Fruit fly (Drosophila melanogaster) S2 (cell line): ENCODE results near the gene Lcp65Ab2.
"Not testable (repeated sequence)": the region's sequence is repeated elsewhere in the genome, so short reads cannot be mapped to it uniquely, and the experiment has no call there.

Experiments used
- CG8478 ChIP-seq: fragments of >200 bp; optimal IDR thresholded peaks from 2 replicates; lab custom pipeline; 2018
- CTCF ChIP-seq, 2 experiments: fragments of >200 bp; optimal IDR thresholded peaks; 2 replicates each; lab custom pipeline; 2018

Lcp65Ab2 gene

DNA sequence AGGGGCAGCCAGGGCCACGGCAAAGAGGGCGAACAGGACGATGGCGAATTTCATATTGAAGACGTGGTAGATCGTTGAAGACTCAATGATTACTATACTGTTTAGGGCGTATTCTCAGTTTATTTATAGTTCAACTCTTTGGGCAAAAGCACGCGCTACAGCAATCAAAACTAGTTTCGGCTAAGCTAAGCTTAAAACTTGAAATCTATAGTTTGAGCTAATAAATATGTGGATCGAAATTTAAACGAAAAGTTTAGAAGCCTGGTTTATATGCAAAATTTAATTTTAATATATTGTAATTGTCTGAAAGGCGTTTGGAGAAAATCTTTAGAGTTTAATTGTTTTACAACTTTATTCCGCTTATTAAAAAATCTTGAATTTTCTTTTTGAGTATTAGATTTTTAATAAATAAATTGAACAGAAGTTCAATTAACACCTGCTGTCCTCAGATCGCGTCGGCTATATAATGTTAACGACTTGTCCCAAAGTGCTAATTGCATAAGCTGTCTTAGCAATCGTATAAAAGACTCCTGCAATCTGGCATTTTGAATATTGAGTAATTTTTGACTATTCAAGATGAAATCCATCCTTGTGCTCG is 4.4 kb downstream of the Lcp65Ab2 start, which contains the start of the genes Cpr65Ax2 and Lcp65Aa:
Cpr65Ax2 (minus strand) TSS at position 101 of the 598 bp plus-strand sequence.
Lcp65Aa (plus strand) TSS at position 548 of the 598 bp plus-strand sequence.
- not testable (repeated sequence) for TF ChIP-seq CTCF (optimal IDR thresholded peaks at IDR 0.05; lab: Kevin White, UChicago); CG8478 (lab: Kevin White, UChicago)

DNA sequence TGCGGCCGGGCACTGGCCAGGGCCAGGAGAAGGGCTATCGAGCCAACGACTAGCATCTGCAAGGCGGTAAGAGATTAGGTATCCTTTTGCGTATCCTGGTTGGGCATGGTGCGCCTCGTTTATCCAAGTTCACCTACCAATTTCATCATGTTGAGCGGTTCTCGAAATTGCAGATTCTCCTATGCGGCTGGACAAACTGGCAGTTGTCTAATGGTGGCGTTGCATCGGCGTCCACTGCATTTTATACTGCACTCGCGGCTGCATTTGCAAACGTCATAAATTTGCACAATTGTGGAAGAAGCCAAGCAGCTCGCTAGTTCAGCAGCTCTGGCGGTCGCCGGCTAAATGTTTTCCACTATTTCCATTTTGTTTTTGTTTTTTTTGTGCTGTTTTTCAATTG is 6.1 kb downstream of the Lcp65Ab2 start, which contains the start of gene Acp65Aa:
Acp65Aa (minus strand) TSS at position 215 of the 400 bp plus-strand sequence.
- TF ChIP-seq CTCF (optimal IDR thresholded peaks at IDR 0.05; lab: Kevin White, UChicago), result no peak
- no peak for TF ChIP-seq CG8478 (lab: Kevin White, UChicago)

DNA sequence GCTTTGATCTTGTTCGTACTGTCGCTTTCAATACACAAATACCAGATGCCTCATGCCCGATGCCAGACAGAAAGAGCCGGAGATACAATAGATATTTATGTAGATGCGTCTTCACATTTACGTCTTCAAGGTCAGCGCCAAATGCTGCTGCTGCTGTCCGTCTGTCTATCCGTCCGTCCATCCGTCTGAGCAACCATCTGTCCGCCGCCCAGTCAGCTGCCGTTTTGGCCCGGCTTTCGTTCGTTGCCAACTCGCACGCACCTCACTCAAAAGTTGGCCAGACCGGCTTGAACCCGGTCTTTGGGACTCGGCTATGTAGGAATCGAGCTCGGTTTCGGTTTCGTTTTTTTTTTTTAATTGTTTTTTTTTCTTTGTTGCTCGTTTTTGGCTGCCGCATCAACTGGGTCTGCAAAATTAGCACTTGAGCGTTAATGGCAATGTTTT is 8.5 kb downstream of the Lcp65Ab2 start:
- TF ChIP-seq CTCF (optimal IDR thresholded peaks at IDR 0.05; lab: Kevin White, UChicago) (no peak), CG8478 (lab: Kevin White, UChicago) (no peak)

DNA sequence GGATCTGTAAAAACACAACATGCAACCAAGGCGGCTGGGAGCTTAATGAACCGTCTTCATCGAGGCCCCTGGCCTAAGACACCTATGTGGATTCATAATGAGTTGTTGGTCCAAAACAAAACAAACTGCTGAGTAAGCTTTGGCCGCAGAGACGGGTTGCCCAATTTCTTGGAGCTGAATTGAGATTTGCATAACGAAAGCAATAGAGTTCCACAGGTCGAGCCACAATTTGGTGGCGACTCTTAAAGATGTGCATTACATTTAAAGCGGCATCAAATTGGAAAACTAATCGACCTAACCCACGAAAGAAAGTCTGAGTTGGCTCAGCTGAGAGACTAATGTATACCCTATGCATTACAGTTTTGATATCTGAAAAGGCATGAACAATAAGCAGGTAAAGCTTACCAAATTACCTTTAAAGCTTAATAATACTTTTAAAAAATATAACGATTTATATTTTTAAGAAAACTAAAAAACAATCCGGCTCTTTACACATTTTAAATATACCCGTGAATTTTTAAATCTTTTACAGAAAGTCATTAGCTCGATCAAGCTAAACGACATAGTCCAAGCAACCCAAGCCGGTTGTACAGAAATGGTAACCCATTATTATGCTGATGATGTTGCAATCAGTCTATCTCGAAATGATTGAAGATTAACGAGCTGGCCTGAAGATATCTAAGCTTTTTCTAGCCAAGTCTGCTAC is 11.0 kb downstream of the Lcp65Ab2 start, which contains the start of gene CG13297:
CG13297 (minus strand) TSS at position 51 of the 706 bp plus-strand sequence.
- TF ChIP-seq CTCF (optimal IDR thresholded peaks at IDR 0.05; lab: Kevin White, UChicago) (no peak), CG8478 (lab: Kevin White, UChicago) (no peak)

DNA sequence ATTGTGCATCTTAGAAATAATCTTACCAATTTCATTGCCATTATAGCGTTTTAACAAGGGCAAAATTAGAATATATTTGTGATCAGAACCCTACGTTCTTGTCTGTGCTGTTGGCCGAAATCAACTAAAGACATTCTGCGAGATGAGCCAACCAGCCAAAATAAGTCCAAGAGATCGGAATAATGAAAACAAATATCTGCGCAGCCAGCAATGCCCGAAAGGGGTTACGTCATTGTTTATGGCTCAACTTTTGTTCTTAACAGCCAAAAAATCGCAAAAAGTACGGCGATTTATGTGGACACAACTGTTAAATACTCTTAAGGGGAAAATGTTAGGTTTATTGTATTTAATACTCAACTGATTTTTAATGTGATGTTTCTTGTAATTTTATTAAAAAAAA is 12.1 kb downstream of the Lcp65Ab2 start, which contains the start of gene Cpr65Ay:
Cpr65Ay (minus strand) TSS at position 101 of the 400 bp plus-strand sequence.
- TF ChIP-seq CTCF (optimal IDR thresholded peaks at IDR 0.05; lab: Kevin White, UChicago) (no peak), CG8478 (lab: Kevin White, UChicago) (no peak)

DNA sequence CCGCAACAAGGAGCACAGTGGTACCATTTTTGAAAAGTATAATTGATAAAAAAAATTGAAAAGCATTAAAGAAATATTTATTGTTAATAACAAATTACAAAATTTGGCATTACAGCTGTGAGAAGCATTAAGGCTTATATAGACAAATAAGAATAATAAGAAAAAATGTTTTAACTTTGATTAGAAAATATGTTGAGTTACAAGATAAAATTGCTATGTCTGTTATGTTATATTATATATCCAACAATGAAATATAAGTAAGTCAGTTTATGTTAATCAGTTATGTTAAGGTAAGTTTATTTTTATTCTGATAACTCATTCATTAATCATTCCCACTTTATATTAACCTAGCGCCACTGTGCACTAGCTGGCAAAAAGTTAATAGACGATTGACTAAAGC is 13.4 kb downstream of the Lcp65Ab2 start:
- TF ChIP-seq CTCF (optimal IDR thresholded peaks at IDR 0.05; lab: Kevin White, UChicago) (no peak), CG8478 (lab: Kevin White, UChicago) (no peak)

DNA sequence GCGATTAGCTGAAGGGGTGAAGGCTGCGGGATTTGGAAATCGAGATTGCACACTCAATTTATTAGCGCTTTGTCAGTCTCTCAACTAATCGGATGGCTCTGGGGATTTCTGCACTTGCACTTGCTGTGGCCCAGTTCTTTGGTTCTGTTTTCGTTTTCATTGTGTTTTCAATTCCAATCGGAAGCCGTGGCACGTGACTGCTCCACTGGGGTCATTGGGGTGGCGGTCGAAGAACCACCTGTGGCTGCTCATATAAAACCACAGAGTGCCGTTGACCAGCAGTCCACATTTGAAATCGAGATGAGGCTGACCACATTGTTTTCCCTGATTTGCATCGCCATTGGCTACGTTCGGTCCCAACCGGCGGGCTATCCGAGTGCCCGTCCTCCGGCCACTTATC is 14.0 kb downstream of the Lcp65Ab2 start, which contains the start of gene Cpr65Az:
Cpr65Az (plus strand) TSS at position 301 of the 400 bp plus-strand sequence.
- no peak for TF ChIP-seq CTCF (optimal IDR thresholded peaks at IDR 0.05; lab: Kevin White, UChicago)
- no peak for TF ChIP-seq CG8478 (lab: Kevin White, UChicago)

DNA sequence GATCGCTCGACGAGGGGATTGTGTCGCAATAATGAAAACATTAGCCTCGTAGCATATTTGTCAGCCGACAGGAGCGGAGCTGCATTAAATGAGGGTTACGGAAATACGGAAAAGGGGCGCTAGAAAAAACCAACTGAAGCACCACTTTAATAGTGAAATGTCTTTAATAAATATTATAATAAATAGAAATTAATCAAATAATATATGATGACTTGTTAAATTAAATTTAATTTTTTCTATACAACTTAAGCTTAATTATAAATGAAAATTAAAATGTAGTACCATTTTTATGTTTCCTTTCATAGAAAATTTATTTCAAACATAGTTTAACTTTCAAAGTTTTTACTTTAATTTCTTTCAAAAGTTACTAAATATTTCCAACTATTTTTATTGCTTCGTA is 15.5 kb downstream of the Lcp65Ab2 start:
- TF ChIP-seq CTCF (optimal IDR thresholded peaks at IDR 0.05; lab: Kevin White, UChicago), result no peak
- no peak for TF ChIP-seq CG8478 (lab: Kevin White, UChicago)

DNA sequence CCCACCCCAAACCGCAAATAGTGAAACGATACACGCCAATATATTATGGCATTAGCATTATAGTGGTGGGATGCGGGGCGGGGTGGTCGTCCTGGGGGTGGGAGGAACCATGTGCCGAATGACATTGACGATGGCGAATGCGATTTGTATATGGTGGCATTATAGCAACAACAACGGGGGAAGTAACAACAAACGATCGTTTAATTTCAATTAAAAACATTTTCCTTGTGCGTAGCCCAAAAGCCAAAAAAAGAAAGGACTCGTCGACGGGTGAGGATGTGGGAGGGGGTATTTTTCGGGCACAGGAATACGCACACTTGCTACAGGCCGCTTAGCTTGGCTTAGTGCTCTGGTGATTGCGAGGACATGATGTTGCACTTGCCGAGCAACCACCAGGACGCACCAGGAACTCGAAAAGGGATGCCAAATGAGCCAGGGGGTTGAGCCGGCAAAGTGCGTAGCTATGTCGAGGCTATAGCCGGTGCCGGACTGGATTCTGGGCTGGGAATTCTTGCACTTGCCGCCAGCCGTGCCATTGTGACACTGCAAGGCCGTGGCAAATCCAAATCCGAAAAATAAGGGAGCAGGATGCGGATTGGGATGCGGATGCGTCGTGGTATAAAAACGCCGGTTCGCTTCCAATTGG is 16.1 kb downstream of the Lcp65Ab2 start, which contains the start of gene Prdm13:
Prdm13 (plus strand) TSS at position 645 of the 646 bp plus-strand sequence.
- TF ChIP-seq CG8478 (lab: Kevin White, UChicago) (no peak), CTCF (optimal IDR thresholded peaks at IDR 0.05; lab: Kevin White, UChicago) (no peak)

DNA sequence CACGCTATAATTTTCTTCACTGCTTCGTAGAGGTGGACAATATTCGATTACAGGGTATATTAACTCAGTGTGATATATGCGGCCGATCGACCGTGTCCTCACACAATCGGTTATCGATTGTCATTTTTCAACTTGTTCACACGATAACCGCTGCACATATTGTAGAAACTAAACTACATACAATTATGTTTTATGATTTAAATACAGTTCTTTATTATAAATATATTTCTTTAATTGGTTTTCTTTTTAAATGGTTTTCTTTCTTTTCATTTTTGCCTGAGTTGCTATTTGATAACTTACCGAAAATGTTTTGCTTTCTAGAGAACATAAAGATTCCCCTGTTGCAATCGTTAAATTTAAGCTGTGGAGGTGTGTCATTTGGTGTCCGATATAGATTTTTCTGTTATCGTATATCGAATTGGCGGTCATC is 27.4 kb downstream of the Lcp65Ab2 start, which contains the start of the genes fmt and CG7376:
fmt (minus strand) TSS at position 55 of the 430 bp plus-strand sequence.
CG7376 (plus strand) TSS at position 423 of the 430 bp plus-strand sequence.
- TF ChIP-seq CG8478 (lab: Kevin White, UChicago) (no peak), CTCF (optimal IDR thresholded peaks at IDR 0.05; lab: Kevin White, UChicago) (no peak)

DNA sequence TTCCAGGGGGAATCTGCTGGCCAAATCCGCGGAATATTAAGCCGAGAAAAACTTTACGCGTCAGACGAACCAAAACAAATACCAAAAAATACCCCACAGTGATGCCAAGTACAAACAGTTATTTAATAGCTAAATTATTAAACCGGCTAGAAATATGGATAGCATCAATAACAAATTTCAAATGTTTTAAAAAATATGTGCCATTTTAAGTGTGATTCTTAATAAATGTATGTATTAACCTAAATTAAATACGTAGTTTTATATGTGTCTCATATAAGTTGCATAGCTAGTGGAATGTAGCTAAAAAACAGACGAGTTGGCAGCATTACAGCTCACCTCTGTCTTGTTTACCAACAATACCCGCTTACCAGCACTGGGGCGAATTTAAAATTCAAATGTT is 35.3 kb downstream of the Lcp65Ab2 start, which contains the start of gene CG10274:
CG10274 (minus strand) TSS at position 54 of the 400 bp plus-strand sequence.
- TF ChIP-seq CTCF (optimal IDR thresholded peaks at IDR 0.05; lab: Kevin White, UChicago) (no peak), CG8478 (lab: Kevin White, UChicago) (no peak)

DNA sequence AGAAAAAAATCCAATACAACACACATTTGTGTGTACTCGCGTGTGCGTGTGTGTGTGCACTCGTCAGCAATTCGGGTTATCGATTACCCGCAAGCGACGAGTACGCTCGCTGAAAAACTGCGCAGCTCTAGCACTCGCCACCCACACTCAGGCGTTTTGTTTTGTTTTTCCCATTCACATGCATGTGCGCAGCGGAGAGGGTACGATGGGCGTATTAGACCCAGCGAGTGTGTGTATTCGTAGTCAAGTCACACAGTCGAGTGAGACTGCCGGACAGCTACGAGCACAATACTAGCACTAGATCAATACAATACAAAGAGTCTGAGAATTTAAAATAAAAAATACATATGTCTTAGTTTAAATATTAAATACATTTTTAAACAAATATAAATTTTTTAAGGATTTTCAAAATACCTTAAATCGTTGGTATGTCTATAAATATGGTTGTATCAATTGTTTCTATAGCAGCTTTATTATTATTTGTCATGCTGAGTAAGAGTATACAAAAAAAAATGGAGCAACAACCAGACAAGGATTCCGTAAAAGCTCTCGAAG is 38.5 kb downstream of the Lcp65Ab2 start, which contains the start of the genes D19B and CG43293:
D19B (minus strand) TSS at position 37 of the 555 bp plus-strand sequence.
CG43293 (plus strand) TSS at position 306 of the 555 bp plus-strand sequence.
- TF ChIP-seq CTCF (optimal IDR thresholded peaks at IDR 0.05; lab: Kevin White, UChicago) (peak; percentile 30 to 53), CG8478 (lab: Kevin White, UChicago) (no peak)
